Worm (Caenorhabditis elegans) whole organism, L4/young adult: ENCODE data around the gene C27D6.3.

Experiments
- dao-5 ChIP-seq: sonication (generic microtip); optimal IDR thresholded peaks from 2 replicates; lab custom pipeline; 2016; ENCODE audit warnings: missing genotype, missing genetic modification characterization, moderate library complexity, missing compliant biosample characterization
- him-1 ChIP-seq: sonication (generic microtip); optimal IDR thresholded peaks from 2 replicates; lab custom pipeline; 2016; ENCODE audit warnings: missing genotype, missing genetic modification reagents, missing genetic modification characterization, missing compliant biosample characterization

ce11 chrII:5210830-5211229, 36.6 kb upstream of the C27D6.3 start, which contains the start of gene C34F11.8:
- TF ChIP-seq dao-5 (tag; lab: Kevin White, UChicago) (no peak), him-1 (tag; lab: Kevin White, UChicago) (no peak)
